Fruit fly (Drosophila melanogaster): ENCODE measurements around the gene CG11262.

Gene CG11262

DNA sequence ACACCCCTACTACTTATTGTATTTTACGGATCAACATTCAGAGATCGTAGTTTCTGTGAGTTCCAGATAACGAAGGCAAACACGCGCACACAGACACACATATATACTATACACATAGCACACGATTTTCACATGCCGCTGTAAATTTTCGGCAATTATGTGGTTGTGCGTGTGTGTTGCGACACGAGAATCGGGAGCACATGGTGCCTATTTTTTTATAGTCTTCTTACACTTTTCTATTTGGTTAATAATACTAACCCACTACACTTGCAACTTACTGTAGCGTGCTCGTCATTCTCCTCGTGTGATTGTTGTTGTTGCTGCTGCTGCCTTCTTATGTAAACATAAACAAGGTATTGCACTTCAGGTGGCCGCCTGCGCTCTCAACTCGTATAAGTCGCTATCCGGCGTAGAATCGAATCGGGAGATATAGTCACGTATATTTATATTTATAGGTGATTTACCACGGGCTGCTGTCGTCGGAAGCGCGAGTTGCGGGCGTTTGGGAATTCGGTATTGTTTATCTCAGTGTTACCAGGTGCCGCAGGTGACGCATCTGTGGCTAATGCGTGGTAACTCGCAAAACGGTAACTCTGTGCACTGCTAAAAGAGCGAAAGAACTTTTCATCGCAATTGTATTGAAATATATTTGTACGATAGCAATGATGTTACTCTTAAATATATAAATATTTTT lies 27.4 kb downstream of the CG11262 start, which contains the start of gene Adk2 (continued):
- TF ChIP-seq crp (GFP tag; optimal IDR thresholded peaks at IDR 0.05): no peak
- TF ChIP-seq CG12299 (tag; optimal IDR thresholded peaks at IDR 0.05): no peak
- TF ChIP-seq Lpt (GFP tag; optimal IDR thresholded peaks at IDR 0.05): no peak
- peak; percentile 53 for TF ChIP-seq amos (GFP tag; IDR thresholded peaks at IDR 0.05; ENCODE audit: partially characterized antibody)
- no peak for TF ChIP-seq Dek (tag; optimal IDR thresholded peaks at IDR 0.05)
- TF ChIP-seq da (GFP tag; optimal IDR thresholded peaks at IDR 0.05): no peak
- TF ChIP-seq CG6689 (GFP tag; IDR thresholded peaks at IDR 0.05): peak; percentile 35; the same call in 1 of the 2 replicates
- peak; percentile 29 for TF ChIP-seq tup (GFP tag; optimal IDR thresholded peaks at IDR 0.05)
- TF ChIP-seq sim (GFP tag; IDR thresholded peaks at IDR 0.05): no peak
- no peak for TF ChIP-seq chinmo (GFP tag; IDR thresholded peaks at IDR 0.05; ENCODE audit: partially characterized antibody)
- no peak for TF ChIP-seq tap (tag; optimal IDR thresholded peaks at IDR 0.05)
- no peak for TF ChIP-seq dan (GFP tag; IDR thresholded peaks at IDR 0.05)
- peak; percentile 74 for TF ChIP-seq nerfin-1 (tag; optimal IDR thresholded peaks at IDR 0.05)
- TF ChIP-seq tgo (GFP tag; IDR thresholded peaks at IDR 0.05): peak; percentile 44; the same call in 2 of the 3 replicates
- TF ChIP-seq ara (GFP tag; IDR thresholded peaks at IDR 0.05): 0 out of 2 replicates have a peak, but pooled peaks have one; percentile 17
- no peak for TF ChIP-seq CG1529 (GFP tag; optimal IDR thresholded peaks at IDR 0.05)
- no peak for TF ChIP-seq lola (GFP tag; optimal IDR thresholded peaks at IDR 0.05)
- TF ChIP-seq crc (GFP tag; optimal IDR thresholded peaks at IDR 0.05): no peak
- TF ChIP-seq cato (GFP tag; optimal IDR thresholded peaks at IDR 0.05; ENCODE audit: borderline replicate concordance): no peak
- TF ChIP-seq B-H2 (GFP tag; optimal IDR thresholded peaks at IDR 0.05): peak; percentile 31
- no peak for TF ChIP-seq CG12155 (GFP tag; optimal IDR thresholded peaks at IDR 0.05)
- no peak for TF ChIP-seq ssp (GFP tag; IDR thresholded peaks at IDR 0.05)
- peak; percentile 75 for TF ChIP-seq CG8924 (tag; optimal IDR thresholded peaks at IDR 0.05)
- no peak for TF ChIP-seq CG4404 (GFP tag; IDR thresholded peaks at IDR 0.05)
- 0 out of 2 replicates have a peak, but pooled peaks have one; percentile 56 for TF ChIP-seq CG42726 (GFP tag; IDR thresholded peaks at IDR 0.05; ENCODE audit: partially characterized antibody)
- no peak; the same call in 1 of the 2 replicates for TF ChIP-seq ato (GFP tag; IDR thresholded peaks at IDR 0.05; ENCODE audit: partially characterized antibody)
- TF ChIP-seq grn (GFP tag; optimal IDR thresholded peaks at IDR 0.05): no peak
- TF ChIP-seq dmrt99B (tag; optimal IDR thresholded peaks at IDR 0.05): no peak
- TF ChIP-seq CG1832 (GFP tag; optimal IDR thresholded peaks at IDR 0.05): no peak
- TF ChIP-seq MTF-1 (GFP tag; optimal IDR thresholded peaks at IDR 0.05; ENCODE audit: borderline replicate concordance): peak; percentile 2
- no peak; the same call in 1 of the 2 replicates for TF ChIP-seq seq (GFP tag; IDR thresholded peaks at IDR 0.05)
- TF ChIP-seq br (optimal IDR thresholded peaks at IDR 0.05): no peak
- no peak for TF ChIP-seq bigmax (GFP tag; optimal IDR thresholded peaks at IDR 0.05)
- no peak for TF ChIP-seq pnt (GFP tag; optimal IDR thresholded peaks at IDR 0.05)
- no peak for TF ChIP-seq CG17359 (tag; optimal IDR thresholded peaks at IDR 0.05)
- no peak for TF ChIP-seq lov (optimal IDR thresholded peaks at IDR 0.05)
- TF ChIP-seq lov (GFP tag; IDR thresholded peaks at IDR 0.05): no peak
- no peak for TF ChIP-seq CG16779 (GFP tag; IDR thresholded peaks at IDR 0.05)
- no peak for TF ChIP-seq trem (tag; optimal IDR thresholded peaks at IDR 0.05)
- peak; percentile 67 for TF ChIP-seq Gug (GFP tag; IDR thresholded peaks at IDR 0.05)
- no peak for TF ChIP-seq Scr (GFP tag; IDR thresholded peaks at IDR 0.05; ENCODE audit: partially characterized antibody)
- TF ChIP-seq B-H1 (GFP tag; IDR thresholded peaks at IDR 0.05): peak; percentile 20; the same call in 2 of the 3 replicates
- no peak for TF ChIP-seq CG18599 (GFP tag; optimal IDR thresholded peaks at IDR 0.05)
- no peak for TF ChIP-seq jigr1 (GFP tag; IDR thresholded peaks at IDR 0.05)
- TF ChIP-seq CG14667 (GFP tag; IDR thresholded peaks at IDR 0.05): peak; percentile 51; the same call in 1 of the 2 replicates
- TF ChIP-seq klu (GFP tag; IDR thresholded peaks at IDR 0.05): 0 out of 2 replicates have a peak, but pooled peaks have one; percentile 16
- TF ChIP-seq lab (GFP tag; optimal IDR thresholded peaks at IDR 0.05): peak; percentile 22
- no peak for TF ChIP-seq ERR (GFP tag; optimal IDR thresholded peaks at IDR 0.05)
- TF ChIP-seq Bdp1 (GFP tag; optimal IDR thresholded peaks at IDR 0.05): no peak

All from whole organism, embryonic.